Fruit fly (Drosophila melanogaster) whole organism, embryonic: ENCODE measurements around the gene CG1824.

Experiments
- ATbp ChIP-seq: fragments of 200-800 bp; sonication (Bioruptor generic); optimal IDR thresholded peaks from 2 replicates; lab custom pipeline; 2017; ENCODE audit warnings: missing biosample characterization, mild to moderate bottlenecking, missing genetic modification characterization, missing genetic modification reagents
- Aef1 ChIP-seq: fragments of 200-800 bp; sonication (Bioruptor generic); IDR thresholded peaks from 3 replicates; pipeline ENCODE4 v1.3.6; 2022; ENCODE audit warnings: missing biosample characterization, missing genetic modification characterization
- Bdp1 ChIP-seq: fragments of 200-800 bp; sonication (Bioruptor generic); optimal IDR thresholded peaks from 3 replicates; lab custom pipeline; 2016; ENCODE audit warnings: missing biosample characterization, missing genetic modification characterization
- Bgb ChIP-seq: fragments of 200-800 bp; sonication (Bioruptor generic); IDR thresholded peaks from 2 replicates; pipeline ENCODE4 v1.3.6; 2022; ENCODE audit warnings: missing biosample characterization, missing genetic modification characterization; ENCODE audit not compliant: partially characterized antibody
- CG10147 ChIP-seq: fragments of 200-800 bp; sonication (Bioruptor generic); optimal IDR thresholded peaks from 2 replicates; lab custom pipeline; 2019; ENCODE audit warnings: missing biosample characterization, mild to moderate bottlenecking, missing genetic modification characterization, moderate library complexity
- CG10366 ChIP-seq: fragments of 200-800 bp; sonication (Bioruptor generic); IDR thresholded peaks from 2 replicates; pipeline ENCODE4 v1.3.6; 2022; ENCODE audit warnings: missing biosample characterization, missing genetic modification characterization
- CG10979 ChIP-seq: fragments of 200-800 bp; sonication (Bioruptor generic); optimal IDR thresholded peaks from 2 replicates; lab custom pipeline; 2018; ENCODE audit warnings: missing biosample characterization, mild to moderate bottlenecking, missing genetic modification characterization, moderate library complexity
- CG11504 ChIP-seq: fragments of 200-800 bp; sonication (Bioruptor generic); optimal IDR thresholded peaks from 3 replicates; lab custom pipeline; 2019; ENCODE audit warnings: missing biosample characterization, mild to moderate bottlenecking, missing genetic modification characterization, moderate library complexity
- CG13424 ChIP-seq: fragments of 200-800 bp; sonication (Bioruptor generic); optimal IDR thresholded peaks from 2 replicates; lab custom pipeline; 2019; ENCODE audit warnings: missing biosample characterization, mild to moderate bottlenecking, missing genetic modification characterization, moderate library complexity
- CG15269 ChIP-seq: fragments of 200-800 bp; sonication (Bioruptor generic); optimal IDR thresholded peaks from 2 replicates; lab custom pipeline; 2018; ENCODE audit warnings: missing biosample characterization, mild to moderate bottlenecking, missing genetic modification characterization, moderate library complexity
- CG15514 ChIP-seq: fragments of 200-800 bp; sonication (Bioruptor generic); optimal IDR thresholded peaks from 3 replicates; lab custom pipeline; 2017; ENCODE audit warnings: missing biosample characterization, missing genetic modification characterization, mild to moderate bottlenecking, moderate library complexity, missing genetic modification reagents
- CG17359 ChIP-seq: fragments of 200-800 bp; sonication (Bioruptor generic); optimal IDR thresholded peaks from 3 replicates; lab custom pipeline; 2018; ENCODE audit warnings: missing biosample characterization, mild to moderate bottlenecking, missing genetic modification characterization, moderate library complexity
- CG18599 ChIP-seq: fragments of 200-800 bp; sonication (Bioruptor generic); optimal IDR thresholded peaks from 3 replicates; lab custom pipeline; 2017; ENCODE audit warnings: missing biosample characterization, missing genetic modification characterization, mild to moderate bottlenecking, moderate library complexity, missing genetic modification reagents
- CG18619 ChIP-seq: fragments of 200-800 bp; sonication (Bioruptor generic); optimal IDR thresholded peaks from 3 replicates; lab custom pipeline; 2017; ENCODE audit warnings: missing biosample characterization, mild to moderate bottlenecking, missing genetic modification characterization
- CG31224 ChIP-seq: fragments of 200-800 bp; sonication (Bioruptor generic); IDR thresholded peaks from 2 replicates; pipeline ENCODE4 v1.3.6; 2022; ENCODE audit warnings: missing biosample characterization, missing genetic modification characterization
- CG31441 ChIP-seq: fragments of 200-800 bp; sonication (Bioruptor generic); IDR thresholded peaks from 2 replicates; pipeline ENCODE4 v1.3.6; 2022; ENCODE audit warnings: missing biosample characterization, missing genetic modification characterization
- CG3163 ChIP-seq: fragments of 200-800 bp; sonication (Bioruptor generic); optimal IDR thresholded peaks from 3 replicates; lab custom pipeline; 2016; ENCODE audit warnings: missing biosample characterization, missing genetic modification characterization
- CG32772 ChIP-seq: fragments of 200-800 bp; sonication (Bioruptor generic); IDR thresholded peaks from 2 replicates; pipeline ENCODE4 v1.3.6; 2022; ENCODE audit warnings: missing biosample characterization, missing genetic modification characterization
- CG3847 ChIP-seq: fragments of 200-800 bp; sonication (Bioruptor generic); IDR thresholded peaks from 2 replicates; pipeline ENCODE4 v1.3.6; 2022; ENCODE audit warnings: missing biosample characterization, missing genetic modification characterization
- CG5245 ChIP-seq: fragments of 200-800 bp; sonication (Bioruptor generic); optimal IDR thresholded peaks from 3 replicates; lab custom pipeline; 2016; ENCODE audit warnings: missing biosample characterization, missing genetic modification characterization
- CG7372 ChIP-seq: fragments of 200-800 bp; sonication (Bioruptor generic); IDR thresholded peaks from 2 replicates; pipeline ENCODE4 v1.3.6; 2022; ENCODE audit warnings: missing biosample characterization, missing genetic modification characterization
- CG7839 ChIP-seq: fragments of 200-800 bp; sonication (Bioruptor generic); optimal IDR thresholded peaks from 3 replicates; lab custom pipeline; 2018; ENCODE audit warnings: missing biosample characterization, mild to moderate bottlenecking, missing genetic modification characterization, moderate library complexity
- Camta ChIP-seq: fragments of 200-800 bp; sonication (Bioruptor generic); optimal IDR thresholded peaks from 2 replicates; lab custom pipeline; 2016; ENCODE audit warnings: missing biosample characterization, missing genetic modification characterization
- CoRest ChIP-seq: fragments of 200-800 bp; sonication (Bioruptor generic); optimal IDR thresholded peaks from 3 replicates; lab custom pipeline; 2018; ENCODE audit warnings: missing biosample characterization, mild to moderate bottlenecking, missing genetic modification characterization, moderate library complexity
- D19B ChIP-seq: fragments of 200-800 bp; sonication (Bioruptor generic); optimal IDR thresholded peaks from 2 replicates; lab custom pipeline; 2017; ENCODE audit warnings: missing biosample characterization, mild to moderate bottlenecking, missing genetic modification characterization
- Elba2 ChIP-seq: fragments of 200-800 bp; sonication (Bioruptor generic); optimal IDR thresholded peaks from 3 replicates; lab custom pipeline; 2016; ENCODE audit warnings: missing biosample characterization, missing genetic modification characterization
- Gsc ChIP-seq: fragments of 200-800 bp; sonication (Bioruptor generic); IDR thresholded peaks from 2 replicates; pipeline ENCODE4 v1.3.6; 2022; ENCODE audit warnings: missing biosample characterization, missing genetic modification characterization
- HLHmδ ChIP-seq: fragments of 200-800 bp; sonication (Bioruptor generic); optimal IDR thresholded peaks from 2 replicates; lab custom pipeline; 2018; ENCODE audit warnings: missing biosample characterization, mild to moderate bottlenecking, missing genetic modification characterization, moderate library complexity
- NK7.1 ChIP-seq: fragments of 200-800 bp; sonication (Bioruptor generic); optimal IDR thresholded peaks from 3 replicates; lab custom pipeline; 2016; ENCODE audit warnings: missing biosample characterization, missing genetic modification characterization
- Nf-YA ChIP-seq: fragments of 200-800 bp; sonication (Bioruptor generic); IDR thresholded peaks from 2 replicates; pipeline ENCODE4 v1.3.6; 2022; ENCODE audit warnings: missing biosample characterization, missing genetic modification characterization
- Ptx1 ChIP-seq: fragments of 200-800 bp; sonication (Bioruptor generic); IDR thresholded peaks from 2 replicates; pipeline ENCODE4 v1.3.6; 2022; ENCODE audit warnings: missing biosample characterization, missing genetic modification characterization
- Ssrp ChIP-seq: fragments of 200-800 bp; sonication (Bioruptor generic); optimal IDR thresholded peaks from 2 replicates; lab custom pipeline; 2018; ENCODE audit warnings: missing biosample characterization, mild to moderate bottlenecking, missing genetic modification characterization, moderate library complexity
- Xrp1 ChIP-seq: fragments of 200-800 bp; sonication (Bioruptor generic); IDR thresholded peaks from 2 replicates; pipeline ENCODE4 v1.3.6; 2022; ENCODE audit warnings: missing biosample characterization, missing genetic modification characterization
- ara ChIP-seq: fragments of 200-800 bp; sonication (Bioruptor generic); IDR thresholded peaks from 2 replicates; pipeline ENCODE4 v1.3.6; 2022; ENCODE audit warnings: missing biosample characterization, missing genetic modification characterization
- ash1 ChIP-seq: fragments of 200-800 bp; sonication (Bioruptor generic); optimal IDR thresholded peaks from 2 replicates; lab custom pipeline; 2018; ENCODE audit warnings: missing biosample characterization, mild to moderate bottlenecking, missing genetic modification characterization
- az2 ChIP-seq: fragments of 200-800 bp; sonication (Bioruptor generic); optimal IDR thresholded peaks from 3 replicates; lab custom pipeline; 2016; ENCODE audit warnings: missing biosample characterization, missing genetic modification characterization
- bigmax ChIP-seq: fragments of 200-800 bp; sonication (Bioruptor generic); optimal IDR thresholded peaks from 2 replicates; lab custom pipeline; 2018; ENCODE audit warnings: missing biosample characterization, mild to moderate bottlenecking, missing genetic modification characterization
- crol ChIP-seq: fragments of 200-800 bp; sonication (Bioruptor generic); IDR thresholded peaks from 2 replicates; pipeline ENCODE4 v1.3.6; 2022; ENCODE audit warnings: missing biosample characterization, missing genetic modification characterization
- esg ChIP-seq: fragments of 200-800 bp; sonication (Bioruptor generic); conservative IDR thresholded peaks from 2 replicates; pipeline ENCODE4 v1.3.6; 2022; ENCODE audit warnings: missing biosample characterization, missing genetic modification characterization
- grau ChIP-seq: fragments of 200-800 bp; optimal IDR thresholded peaks from 3 replicates; lab custom pipeline; 2019; ENCODE audit warnings: missing biosample characterization, mild to moderate bottlenecking, missing genetic modification characterization, moderate library complexity
- hbn ChIP-seq: fragments of 200-800 bp; sonication (Bioruptor generic); IDR thresholded peaks from 2 replicates; pipeline ENCODE4 v1.3.6; 2022; ENCODE audit warnings: missing biosample characterization, missing genetic modification characterization; ENCODE audit not compliant: partially characterized antibody
- hkb ChIP-seq, 2 experiments: fragments of 200-800 bp in 1 of 2; fragments of >200 bp in 1 of 2; sonication (Bioruptor generic) in 1 of 2; IDR thresholded peaks in 1 of 2; optimal IDR thresholded peaks in 1 of 2; 2 replicates each; pipeline versions ENCODE4 v1.3.6 to Lab custom; 2017 to 2022; ENCODE audit warnings: missing biosample characterization in 1 of 2, missing genetic modification characterization in 1 of 2
- lola ChIP-seq, 3 experiments: fragments of >200 bp in 2 of 3; fragments of 200-800 bp in 1 of 3; sonication (Bioruptor generic) in 1 of 3; optimal IDR thresholded peaks; 2 replicates each; lab custom pipeline; 2017 to 2019; ENCODE audit warnings: missing biosample characterization in 3 of 3, missing genetic modification characterization in 3 of 3, mild to moderate bottlenecking in 1 of 3, moderate library complexity in 1 of 3
- nmo ChIP-seq: fragments of 200-800 bp; sonication (Bioruptor generic); optimal IDR thresholded peaks from 2 replicates; lab custom pipeline; 2018; ENCODE audit warnings: missing biosample characterization, mild to moderate bottlenecking, missing genetic modification characterization, moderate library complexity
- sc ChIP-seq, 3 experiments: fragments of >200 bp in 2 of 3; fragments of 200-800 bp in 1 of 3; sonication (Bioruptor generic) in 1 of 3; optimal IDR thresholded peaks; 2 replicates in 2 of 3; 3 replicates in 1 of 3; lab custom pipeline; 2017; ENCODE audit warnings: mild to moderate bottlenecking in 1 of 3, missing biosample characterization in 1 of 3, missing genetic modification characterization in 1 of 3, missing genetic modification reagents in 1 of 3
- scrt ChIP-seq: fragments of 200-800 bp; sonication (Bioruptor generic); optimal IDR thresholded peaks from 2 replicates; lab custom pipeline; 2018; ENCODE audit warnings: missing biosample characterization, mild to moderate bottlenecking, missing genetic modification characterization, moderate library complexity
- trem ChIP-seq: fragments of 200-800 bp; optimal IDR thresholded peaks from 3 replicates; lab custom pipeline; 2019; ENCODE audit warnings: missing biosample characterization, mild to moderate bottlenecking, missing genetic modification characterization, moderate library complexity
- ttk ChIP-seq: fragments of 200-800 bp; sonication (Bioruptor generic); IDR thresholded peaks from 2 replicates; pipeline ENCODE4 v2.1.2; 2022; ENCODE audit warnings: missing biosample characterization, missing genetic modification characterization

CG1824 gene

DNA sequence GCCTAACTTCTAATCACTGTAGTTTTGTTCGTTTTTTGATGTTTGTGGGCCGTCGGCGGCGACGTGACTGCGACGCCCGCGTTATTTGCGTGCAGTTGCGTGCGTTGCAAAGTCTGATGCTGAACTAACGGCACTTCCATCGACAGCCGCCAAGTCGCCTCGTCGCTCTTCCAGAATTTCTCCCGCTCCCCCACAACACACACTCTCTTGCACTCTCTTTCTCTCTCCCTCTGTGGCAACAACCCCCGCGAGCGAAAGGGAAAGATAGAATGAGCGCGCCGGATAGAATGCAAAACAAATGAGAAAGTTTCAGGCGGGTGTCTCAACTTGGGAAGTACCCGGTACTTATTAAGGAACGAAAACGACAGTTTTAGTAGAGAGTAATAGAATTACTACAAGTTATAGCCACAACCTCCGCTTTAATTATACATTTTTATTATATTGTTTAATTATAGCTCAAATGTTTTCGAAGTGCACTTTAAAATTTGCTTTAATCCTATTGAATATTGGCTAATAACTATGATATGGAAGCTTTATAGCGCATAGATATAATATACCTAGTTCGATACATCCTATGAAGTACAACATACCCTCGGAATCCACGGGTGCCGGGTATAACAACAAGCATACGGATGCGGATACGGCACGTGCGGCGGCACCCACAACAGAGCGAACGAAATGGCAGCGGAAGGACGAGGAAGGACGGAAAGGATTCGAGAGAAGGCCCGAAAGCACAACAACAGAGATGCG is 48.4 kb downstream of the CG1824 start (continued):
- TF ChIP-seq Bgb (GFP tag; lab: Robert Waterston, UW) (no peak), CG3163 (GFP tag; lab: Kevin White, UChicago) (peak; percentile 9), CG31441 (GFP tag; lab: Robert Waterston, UW) (peak; percentile 58), ttk (GFP tag; lab: Robert Waterston, UW) (no peak), trem (tag; lab: Kevin White, UChicago) (no peak), grau (tag; lab: Kevin White, UChicago) (peak; percentile 52), CG7839 (tag; lab: Kevin White, UChicago) (peak; percentile 54), nmo (GFP tag; lab: Kevin White, UChicago) (peak; percentile 17), HLHmδ (GFP tag; lab: Kevin White, UChicago) (peak; percentile 19), CoRest (peak; percentile 55), CG32772 (GFP tag; lab: Robert Waterston, UW) (no peak), CG10147 (GFP tag; lab: Kevin White, UChicago) (peak; percentile 54), D19B (peak; percentile 97), CG18619 (GFP tag; lab: Kevin White, UChicago) (peak; percentile 13), CG7372 (GFP tag; lab: Robert Waterston, UW) (no peak), CG31224 (no peak), CG13424 (tag; lab: Kevin White, UChicago) (peak; percentile 26), az2 (GFP tag; lab: Kevin White, UChicago) (no peak), CG5245 (GFP tag; lab: Kevin White, UChicago) (no peak), esg (peak; percentile 49), Gsc (GFP tag; lab: Robert Waterston, UW) (no peak), hkb (optimal IDR thresholded peaks at IDR 0.05; lab: Kevin White, UChicago) (no peak), hkb (GFP tag; IDR thresholded peaks at IDR 0.05; lab: Robert Waterston, UW) (0 out of 2 replicates have a peak, but pooled peaks have one; percentile 27), ara (no peak), Ptx1 (peak; percentile 29; the same call in 1 of the 2 replicates), Aef1 (GFP tag; lab: Robert Waterston, UW) (peak; percentile 9; the same call in 1 of the 3 replicates), ATbp (GFP tag; lab: Kevin White, UChicago) (no peak), CG11504 (tag; lab: Kevin White, UChicago) (peak; percentile 52), CG18599 (GFP tag; lab: Kevin White, UChicago) (peak; percentile 49), Elba2 (no peak), Nf-YA (no peak), CG3847 (GFP tag; lab: Robert Waterston, UW) (no peak), lola (GFP tag; optimal IDR thresholded peaks at IDR 0.05; lab: Kevin White, UChicago) (no peak), ash1 (GFP tag; lab: Kevin White, UChicago) (no peak), scrt (GFP tag; lab: Kevin White, UChicago) (peak; percentile 35), bigmax (no peak), CG10366 (no peak), crol (GFP tag; lab: Robert Waterston, UW) (peak; percentile 56; the same call in 1 of the 2 replicates), CG17359 (no peak), Bdp1 (GFP tag; lab: Kevin White, UChicago) (no peak), CG10979 (tag; lab: Kevin White, UChicago) (peak; percentile 45), Ssrp (peak; percentile 47), sc (optimal IDR thresholded peaks at IDR 0.05; lab: Kevin White, UChicago) (no peak), sc (GFP tag; optimal IDR thresholded peaks at IDR 0.05; lab: Kevin White, UChicago) (peak; percentile 40), Xrp1 (GFP tag; lab: Robert Waterston, UW) (peak; percentile 32), NK7.1 (GFP tag; lab: Kevin White, UChicago) (no peak), CG15269 (tag; lab: Kevin White, UChicago) (peak; percentile 46), CG15514 (GFP tag; lab: Kevin White, UChicago) (no peak), hbn (GFP tag; lab: Robert Waterston, UW) (no peak), Camta (GFP tag; lab: Kevin White, UChicago) (no peak)
